Fruit fly (Drosophila melanogaster) whole organism, embryonic: ENCODE measurements around the gene CG12784.

Experiments
- Atf-2 ChIP-seq: fragments of 200-800 bp; sonication (Bioruptor generic); optimal IDR thresholded peaks from 2 replicates; lab custom pipeline; 2016; ENCODE audit warnings: missing biosample characterization, missing genetic modification characterization
- Bgb ChIP-seq: fragments of 200-800 bp; sonication (Bioruptor generic); IDR thresholded peaks from 2 replicates; pipeline ENCODE4 v1.3.6; 2022; ENCODE audit warnings: missing biosample characterization, missing genetic modification characterization; ENCODE audit not compliant: partially characterized antibody
- CG10321 ChIP-seq: fragments of 200-800 bp; sonication (Bioruptor generic); IDR thresholded peaks from 2 replicates; pipeline ENCODE4 v1.3.6; 2022; ENCODE audit warnings: missing biosample characterization, missing genetic modification characterization
- CG10543 ChIP-seq: fragments of 200-800 bp; sonication (Bioruptor generic); optimal IDR thresholded peaks from 3 replicates; lab custom pipeline; 2017; ENCODE audit warnings: missing biosample characterization, mild to moderate bottlenecking, missing genetic modification characterization, moderate library complexity
- CG10654 ChIP-seq: fragments of 200-800 bp; sonication (Bioruptor generic); optimal IDR thresholded peaks from 2 replicates; lab custom pipeline; 2016; ENCODE audit warnings: missing biosample characterization, missing genetic modification characterization
- CG11398 ChIP-seq: fragments of 200-800 bp; sonication (Bioruptor generic); optimal IDR thresholded peaks from 2 replicates; lab custom pipeline; 2016; ENCODE audit warnings: missing biosample characterization, missing genetic modification characterization
- CG12219 ChIP-seq: fragments of 200-800 bp; sonication (Bioruptor generic); optimal IDR thresholded peaks from 3 replicates; lab custom pipeline; 2018; ENCODE audit warnings: missing biosample characterization, mild to moderate bottlenecking, missing genetic modification characterization
- CG13287 ChIP-seq: fragments of 200-800 bp; sonication (Bioruptor generic); IDR thresholded peaks from 2 replicates; pipeline ENCODE4 v1.3.6; 2022; ENCODE audit warnings: missing biosample characterization, missing genetic modification characterization; ENCODE audit not compliant: partially characterized antibody
- CG13775 ChIP-seq: fragments of 200-800 bp; sonication (Bioruptor generic); optimal IDR thresholded peaks from 3 replicates; lab custom pipeline; 2017; ENCODE audit warnings: missing biosample characterization, mild to moderate bottlenecking, missing genetic modification characterization
- CG2889 ChIP-seq: fragments of 200-800 bp; sonication (Bioruptor generic); IDR thresholded peaks from 3 replicates; pipeline ENCODE4 v1.3.6; 2022; ENCODE audit warnings: missing biosample characterization, missing genetic modification characterization
- CG6254 ChIP-seq: fragments of 200-800 bp; sonication (Bioruptor generic); optimal IDR thresholded peaks from 3 replicates; lab custom pipeline; 2017; ENCODE audit warnings: mild to moderate bottlenecking, missing biosample characterization, missing genetic modification reagents, missing genetic modification characterization
- CG7556 ChIP-seq: fragments of 200-800 bp; sonication (Bioruptor generic); optimal IDR thresholded peaks from 2 replicates; lab custom pipeline; 2017; ENCODE audit warnings: missing biosample characterization, mild to moderate bottlenecking, missing genetic modification characterization
- CG8359 ChIP-seq: fragments of 200-800 bp; sonication (Bioruptor generic); optimal IDR thresholded peaks from 2 replicates; lab custom pipeline; 2017; ENCODE audit warnings: missing biosample characterization, mild to moderate bottlenecking, missing genetic modification characterization, borderline replicate concordance
- CG9609 ChIP-seq: fragments of 200-800 bp; sonication (Bioruptor generic); optimal IDR thresholded peaks from 3 replicates; lab custom pipeline; 2016; ENCODE audit warnings: missing biosample characterization, missing genetic modification characterization
- CkIIα-i1 ChIP-seq: fragments of 200-800 bp; sonication (Bioruptor generic); IDR thresholded peaks from 2 replicates; pipeline ENCODE4 v1.3.6; 2022; ENCODE audit warnings: missing biosample characterization, missing genetic modification characterization
- D ChIP-seq, 2 experiments: fragments of 200-800 bp in 1 of 2; fragments of >200 bp in 1 of 2; sonication (Bioruptor generic) in 1 of 2; optimal IDR thresholded peaks; 2 replicates in 1 of 2; 3 replicates in 1 of 2; lab custom pipeline; 2017; ENCODE audit warnings: mild to moderate bottlenecking in 1 of 2, missing biosample characterization in 1 of 2, missing genetic modification characterization in 1 of 2, missing genetic modification reagents in 1 of 2
- D19A ChIP-seq: fragments of 200-800 bp; optimal IDR thresholded peaks from 3 replicates; lab custom pipeline; 2019; ENCODE audit warnings: missing biosample characterization, mild to moderate bottlenecking, missing genetic modification characterization, moderate library complexity
- Dll ChIP-seq: fragments of 200-800 bp; sonication (Bioruptor generic); IDR thresholded peaks from 4 replicates; pipeline ENCODE4 v1.3.6; 2022; ENCODE audit warnings: missing biosample characterization, missing genetic modification characterization; ENCODE audit not compliant: partially characterized antibody
- E2f1 ChIP-seq: fragments of 200-800 bp; sonication (Bioruptor generic); IDR thresholded peaks from 2 replicates; pipeline ENCODE4 v1.3.6; 2022; ENCODE audit warnings: missing biosample characterization, missing genetic modification characterization
- Fer1 ChIP-seq: fragments of 200-800 bp; sonication (Bioruptor generic); optimal IDR thresholded peaks from 2 replicates; lab custom pipeline; 2017; ENCODE audit warnings: missing biosample characterization, mild to moderate bottlenecking, missing genetic modification characterization
- GATAe ChIP-seq: fragments of 200-800 bp; sonication (Bioruptor generic); conservative IDR thresholded peaks from 2 replicates; pipeline ENCODE4 v1.3.6; 2022; ENCODE audit warnings: missing biosample characterization, missing genetic modification characterization
- Hmx ChIP-seq: fragments of 200-800 bp; sonication (Bioruptor generic); optimal IDR thresholded peaks from 2 replicates; lab custom pipeline; 2016; ENCODE audit warnings: missing biosample characterization, missing genetic modification characterization
- Jarid2 ChIP-seq: fragments of 200-800 bp; sonication (Bioruptor generic); optimal IDR thresholded peaks from 3 replicates; lab custom pipeline; 2017; ENCODE audit warnings: mild to moderate bottlenecking, missing biosample characterization, missing genetic modification reagents, missing genetic modification characterization
- Lim3 ChIP-seq: fragments of 200-800 bp; sonication (Bioruptor generic); IDR thresholded peaks from 2 replicates; pipeline ENCODE4 v1.3.6; 2022; ENCODE audit warnings: missing biosample characterization, missing genetic modification characterization
- Meics ChIP-seq: fragments of 200-800 bp; sonication (Bioruptor generic); optimal IDR thresholded peaks from 2 replicates; lab custom pipeline; 2017; ENCODE audit warnings: missing biosample characterization, mild to moderate bottlenecking, missing genetic modification characterization
- Optix ChIP-seq: fragments of 200-800 bp; sonication (Bioruptor generic); IDR thresholded peaks from 3 replicates; pipeline ENCODE4 v1.3.6; 2022; ENCODE audit warnings: missing biosample characterization, missing genetic modification characterization
- Rx ChIP-seq: fragments of 200-800 bp; sonication (Bioruptor generic); IDR thresholded peaks from 2 replicates; pipeline ENCODE4 v1.3.6; 2022; ENCODE audit warnings: missing biosample characterization, missing genetic modification characterization
- Side ChIP-seq: fragments of 200-800 bp; sonication (Bioruptor generic); optimal IDR thresholded peaks from 2 replicates; lab custom pipeline; 2016; ENCODE audit warnings: missing biosample characterization, missing genetic modification characterization
- Tbp ChIP-seq: fragments of >200 bp; optimal IDR thresholded peaks from 2 replicates; lab custom pipeline; 2018; ENCODE audit warnings: missing biosample characterization, missing genetic modification characterization
- Xrp1 ChIP-seq: fragments of 200-800 bp; sonication (Bioruptor generic); IDR thresholded peaks from 2 replicates; pipeline ENCODE4 v1.3.6; 2022; ENCODE audit warnings: missing biosample characterization, missing genetic modification characterization
- ash1 ChIP-seq: fragments of 200-800 bp; sonication (Bioruptor generic); optimal IDR thresholded peaks from 2 replicates; lab custom pipeline; 2018; ENCODE audit warnings: missing biosample characterization, mild to moderate bottlenecking, missing genetic modification characterization
- bab2 ChIP-seq: fragments of 200-800 bp; sonication (Bioruptor generic); optimal IDR thresholded peaks from 2 replicates; lab custom pipeline; 2016; ENCODE audit warnings: missing biosample characterization, missing genetic modification characterization
- bsh ChIP-seq, 2 experiments: fragments of 200-800 bp; sonication (Bioruptor generic); optimal IDR thresholded peaks; 2 replicates each; lab custom pipeline; 2017 to 2018; ENCODE audit warnings: mild to moderate bottlenecking in 2 of 2, missing biosample characterization in 2 of 2, missing genetic modification characterization in 2 of 2, moderate library complexity in 1 of 2
- chinmo ChIP-seq: fragments of 200-800 bp; sonication (Bioruptor generic); IDR thresholded peaks from 4 replicates; pipeline ENCODE4 v1.3.6; 2022; ENCODE audit warnings: missing biosample characterization, missing genetic modification characterization; ENCODE audit not compliant: partially characterized antibody
- emc ChIP-seq: fragments of 200-800 bp; sonication (Bioruptor generic); optimal IDR thresholded peaks from 2 replicates; lab custom pipeline; 2016; ENCODE audit warnings: missing biosample characterization, missing genetic modification characterization
- ems ChIP-seq: fragments of 200-800 bp; sonication (Bioruptor generic); optimal IDR thresholded peaks from 3 replicates; lab custom pipeline; 2016; ENCODE audit warnings: missing biosample characterization, missing genetic modification characterization
- fd64A ChIP-seq: fragments of 200-800 bp; sonication (Bioruptor generic); optimal IDR thresholded peaks from 3 replicates; lab custom pipeline; 2018; ENCODE audit warnings: missing biosample characterization, mild to moderate bottlenecking, missing genetic modification characterization
- gem ChIP-seq: fragments of 200-800 bp; sonication (Bioruptor generic); optimal IDR thresholded peaks from 2 replicates; lab custom pipeline; 2019; ENCODE audit warnings: missing biosample characterization, mild to moderate bottlenecking, missing genetic modification characterization, moderate library complexity
- ham ChIP-seq: fragments of 200-800 bp; sonication (Bioruptor generic); IDR thresholded peaks from 2 replicates; pipeline ENCODE4 v1.3.6; 2022; ENCODE audit warnings: missing biosample characterization, missing genetic modification characterization
- hbn ChIP-seq: fragments of 200-800 bp; sonication (Bioruptor generic); IDR thresholded peaks from 2 replicates; pipeline ENCODE4 v1.3.6; 2022; ENCODE audit warnings: missing biosample characterization, missing genetic modification characterization; ENCODE audit not compliant: partially characterized antibody
- jing ChIP-seq: fragments of 200-800 bp; sonication (Bioruptor generic); optimal IDR thresholded peaks from 2 replicates; lab custom pipeline; 2018; ENCODE audit warnings: missing biosample characterization, mild to moderate bottlenecking, missing genetic modification characterization
- org-1 ChIP-seq: fragments of 200-800 bp; sonication (Bioruptor generic); optimal IDR thresholded peaks from 2 replicates; lab custom pipeline; 2017; ENCODE audit warnings: missing biosample characterization, missing genetic modification characterization
- otp ChIP-seq: fragments of 200-800 bp; sonication (Bioruptor generic); IDR thresholded peaks from 3 replicates; pipeline ENCODE4, ENCODE4 v1.3.6; 2022; ENCODE audit warnings: missing biosample characterization, missing genetic modification characterization
- pan ChIP-seq, 4 experiments: fragments of >200 bp in 3 of 4; fragments of 200-800 bp in 1 of 4; sonication (Bioruptor generic) in 1 of 4; optimal IDR thresholded peaks in 3 of 4; IDR thresholded peaks in 1 of 4; 2 replicates each; pipeline versions ENCODE4 v1.3.6 to Lab custom; 2017 to 2022; ENCODE audit warnings: missing biosample characterization in 2 of 4, missing genetic modification characterization in 2 of 4, mixed read lengths in 1 of 4
- ranshi ChIP-seq: fragments of 200-800 bp; sonication (Bioruptor generic); IDR thresholded peaks from 2 replicates; pipeline ENCODE4 v1.3.6; 2022; ENCODE audit warnings: missing biosample characterization, missing genetic modification characterization
- sima ChIP-seq: fragments of 200-800 bp; sonication (Bioruptor generic); optimal IDR thresholded peaks from 2 replicates; lab custom pipeline; 2016; ENCODE audit warnings: missing biosample characterization, missing genetic modification characterization
- sqz ChIP-seq: fragments of 200-800 bp; sonication (Bioruptor generic); optimal IDR thresholded peaks from 3 replicates; lab custom pipeline; 2018; ENCODE audit warnings: missing biosample characterization, mild to moderate bottlenecking, missing genetic modification characterization
- tup ChIP-seq: fragments of 200-800 bp; sonication (Bioruptor generic); optimal IDR thresholded peaks from 2 replicates; lab custom pipeline; 2016; ENCODE audit warnings: missing biosample characterization, mild to moderate bottlenecking, missing genetic modification characterization, moderate library complexity
- unpg ChIP-seq: fragments of 200-800 bp; sonication (Bioruptor generic); optimal IDR thresholded peaks from 3 replicates; lab custom pipeline; 2018; ENCODE audit warnings: missing biosample characterization, mild to moderate bottlenecking, missing genetic modification characterization, moderate library complexity

CG12784 gene

dm6 chr3R:15793372-15793802, 30.5 kb downstream of the CG12784 start, which contains the start of gene nsl1 (continued):
- TF ChIP-seq bab2 (GFP tag; lab: Kevin White, UChicago) (peak; percentile 48), Optix (GFP tag; lab: Robert Waterston, UW) (peak; percentile 41; the same call in 1 of the 3 replicates), Bgb (peak; percentile 97), CG6254 (GFP tag; lab: Kevin White, UChicago) (no peak), CG10543 (GFP tag; lab: Kevin White, UChicago) (peak; percentile 46), CG12219 (no peak), bsh (GFP tag; optimal IDR thresholded peaks at IDR 0.05; lab: Kevin White, UChicago) (peak in 1 of 2 experiments; percentile 31), CG7556 (GFP tag; lab: Kevin White, UChicago) (no peak), sqz (GFP tag; lab: Kevin White, UChicago) (no peak), otp (GFP tag; lab: Robert Waterston, UW) (no peak), CG11398 (GFP tag; lab: Kevin White, UChicago) (no peak), unpg (GFP tag; lab: Kevin White, UChicago) (no peak), chinmo (GFP tag; lab: Robert Waterston, UW) (peak; percentile 88; the same call in 3 of the 4 replicates), ranshi (GFP tag; lab: Robert Waterston, UW) (no peak), ash1 (GFP tag; lab: Kevin White, UChicago) (no peak), tup (GFP tag; lab: Kevin White, UChicago) (peak; percentile 54), Rx (no peak), Atf-2 (GFP tag; lab: Kevin White, UChicago) (no peak), D19A (peak; percentile 38), gem (peak; percentile 33), CG13287 (peak; percentile 96), emc (GFP tag; lab: Kevin White, UChicago) (no peak), CG10654 (peak; percentile 19), ems (GFP tag; lab: Kevin White, UChicago) (peak; percentile 20), CkIIα-i1 (GFP tag; lab: Robert Waterston, UW) (no peak), Xrp1 (GFP tag; lab: Robert Waterston, UW) (no peak; the same call in 1 of the 2 replicates), Meics (GFP tag; lab: Kevin White, UChicago) (peak; percentile 9), CG8359 (no peak), fd64A (no peak), org-1 (GFP tag; lab: Kevin White, UChicago) (no peak), Tbp (GFP tag; lab: Kevin White, UChicago) (no peak), sima (GFP tag; lab: Kevin White, UChicago) (no peak), Lim3 (GFP tag; lab: Robert Waterston, UW) (no peak), hbn (GFP tag; lab: Robert Waterston, UW) (peak; percentile 93), Side (GFP tag; lab: Kevin White, UChicago) (no peak), GATAe (no peak; the same call in 1 of the 2 replicates), CG9609 (GFP tag; lab: Kevin White, UChicago) (no peak), Jarid2 (GFP tag; lab: Kevin White, UChicago) (no peak), pan (optimal IDR thresholded peaks at IDR 0.05; lab: Kevin White, UChicago) (no peak), pan (GFP tag; optimal IDR thresholded peaks at IDR 0.05 in 1 of 2, IDR thresholded peaks at IDR 0.05 in 1 of 2) (peak in 1 of 2 experiments; percentile 41), CG2889 (GFP tag; lab: Robert Waterston, UW) (no peak), E2f1 (GFP tag; lab: Robert Waterston, UW) (peak; percentile 48), CG10321 (GFP tag; lab: Robert Waterston, UW) (peak; percentile 99), CG13775 (GFP tag; lab: Kevin White, UChicago) (peak; percentile 33), Dll (GFP tag; lab: Robert Waterston, UW) (peak; percentile 97), Hmx (GFP tag; lab: Kevin White, UChicago) (no peak), D (optimal IDR thresholded peaks at IDR 0.05; lab: Kevin White, UChicago) (no peak), D (GFP tag; optimal IDR thresholded peaks at IDR 0.05; lab: Kevin White, UChicago) (no peak), Fer1 (GFP tag; lab: Kevin White, UChicago) (peak; percentile 39), ham (GFP tag; lab: Robert Waterston, UW) (no peak), jing (GFP tag; lab: Kevin White, UChicago) (no peak)
